Fruit fly (Drosophila melanogaster): ENCODE results near the gene Ir62a.

Gene Ir62a

dm6 chr3L:1579169-1579853, 48.3 kb upstream of the Ir62a start (continued):
- no peak for TF ChIP-seq mld (GFP tag; IDR thresholded peaks at IDR 0.05; ENCODE audit: partially characterized antibody)
- TF ChIP-seq CG9876 (GFP tag; optimal IDR thresholded peaks at IDR 0.05): peak; percentile 44
- peak; percentile 43 for TF ChIP-seq Hsf (GFP tag; optimal IDR thresholded peaks at IDR 0.05)
- TF ChIP-seq al (GFP tag; IDR thresholded peaks at IDR 0.05): no peak
- TF ChIP-seq CG31365 (tag; optimal IDR thresholded peaks at IDR 0.05): peak; percentile 62
- peak; percentile 69 for TF ChIP-seq shn (GFP tag; optimal IDR thresholded peaks at IDR 0.05)
- TF ChIP-seq kay (GFP tag; optimal IDR thresholded peaks at IDR 0.05): peak; percentile 41
- peak in 1 of 3 experiments; percentile 60 for TF ChIP-seq lola (GFP tag; optimal IDR thresholded peaks at IDR 0.05)
- TF ChIP-seq seq (GFP tag; IDR thresholded peaks at IDR 0.05): peak; percentile 7; the same call in 1 of the 2 replicates
- TF ChIP-seq MESR4 (GFP tag; optimal IDR thresholded peaks at IDR 0.05): peak; percentile 0
- peak; percentile 71 for TF ChIP-seq Spps (tag; optimal IDR thresholded peaks at IDR 0.05)
- TF ChIP-seq CG5953 (GFP tag; IDR thresholded peaks at IDR 0.05): no peak; the same call in none of the 2 replicates
- peak; percentile 50 for TF ChIP-seq CG8944 (GFP tag; optimal IDR thresholded peaks at IDR 0.05)
- no peak for TF ChIP-seq CG7928 (GFP tag; optimal IDR thresholded peaks at IDR 0.05)
- peak; percentile 92 for TF ChIP-seq CG2202 (tag; optimal IDR thresholded peaks at IDR 0.05)
- no peak for TF ChIP-seq inv (GFP tag; IDR thresholded peaks at IDR 0.05; ENCODE audit: partially characterized antibody)
- peak; percentile 60 for TF ChIP-seq CG17385 (GFP tag; optimal IDR thresholded peaks at IDR 0.05)
- TF ChIP-seq CG9437 (GFP tag; optimal IDR thresholded peaks at IDR 0.05): peak; percentile 6
- TF ChIP-seq CG11723 (GFP tag; optimal IDR thresholded peaks at IDR 0.05): peak; percentile 54
- peak; percentile 10 for TF ChIP-seq CG6654 (GFP tag; optimal IDR thresholded peaks at IDR 0.05)
- peak in 1 of 2 experiments; percentile 27 for TF ChIP-seq crp (GFP tag; optimal IDR thresholded peaks at IDR 0.05)
- TF ChIP-seq CG6791 (GFP tag; IDR thresholded peaks at IDR 0.05; ENCODE audit: partially characterized antibody): no peak
- peak; percentile 76 for TF ChIP-seq Mes4 (GFP tag; optimal IDR thresholded peaks at IDR 0.05)
- peak; percentile 82 for TF ChIP-seq dmrt99B (tag; optimal IDR thresholded peaks at IDR 0.05)
- no peak for TF ChIP-seq h (optimal IDR thresholded peaks at IDR 0.05)
- peak; percentile 48 for TF ChIP-seq CG10543 (GFP tag; optimal IDR thresholded peaks at IDR 0.05)
- TF ChIP-seq vnd (GFP tag; IDR thresholded peaks at IDR 0.05; ENCODE audit: partially characterized antibody): no peak
- TF ChIP-seq dpn (GFP tag; optimal IDR thresholded peaks at IDR 0.05): peak; percentile 50 to 54
- peak; percentile 45 for TF ChIP-seq croc (GFP tag; conservative IDR thresholded peaks at IDR 0.05)
- peak; percentile 68 for TF ChIP-seq da (GFP tag; optimal IDR thresholded peaks at IDR 0.05)
- no peak for TF ChIP-seq CG16779 (GFP tag; IDR thresholded peaks at IDR 0.05)
- TF ChIP-seq Doc2 (GFP tag; IDR thresholded peaks at IDR 0.05): no peak
- peak; percentile 61 for TF ChIP-seq CG6689 (GFP tag; IDR thresholded peaks at IDR 0.05)
- no peak for TF ChIP-seq Chrac-16 (GFP tag; optimal IDR thresholded peaks at IDR 0.05)
- TF ChIP-seq Kr (GFP tag; optimal IDR thresholded peaks at IDR 0.05): peak; percentile 93
- TF ChIP-seq Doc3 (GFP tag; IDR thresholded peaks at IDR 0.05; ENCODE audit: partially characterized antibody): no peak
- TF ChIP-seq lov (optimal IDR thresholded peaks at IDR 0.05): no peak
- peak; percentile 86; the same call in 2 of the 3 replicates for TF ChIP-seq lov (GFP tag; IDR thresholded peaks at IDR 0.05)
- TF ChIP-seq lilli (GFP tag; optimal IDR thresholded peaks at IDR 0.05): peak; percentile 23
- peak; percentile 46 for TF ChIP-seq tio (GFP tag; optimal IDR thresholded peaks at IDR 0.05)
- peak; percentile 70; the same call in 1 of the 2 replicates for TF ChIP-seq CG17328 (GFP tag; IDR thresholded peaks at IDR 0.05)
- TF ChIP-seq ro (GFP tag; IDR thresholded peaks at IDR 0.05): no peak
- TF ChIP-seq C15 (GFP tag; IDR thresholded peaks at IDR 0.05): no peak
- peak; percentile 54 for TF ChIP-seq trh (GFP tag; optimal IDR thresholded peaks at IDR 0.05)
- no peak for TF ChIP-seq pzg (GFP tag; optimal IDR thresholded peaks at IDR 0.05)
- TF ChIP-seq Rfx (GFP tag; IDR thresholded peaks at IDR 0.05): peak; percentile 51; the same call in 1 of the 2 replicates
- no peak for TF ChIP-seq fu2 (GFP tag; optimal IDR thresholded peaks at IDR 0.05)
- peak; percentile 73 for TF ChIP-seq CG10654 (GFP tag; optimal IDR thresholded peaks at IDR 0.05)
- peak; percentile 48 for TF ChIP-seq pros (GFP tag; optimal IDR thresholded peaks at IDR 0.05)
- peak; percentile 60 for TF ChIP-seq btn (GFP tag; optimal IDR thresholded peaks at IDR 0.05)
